Fruit fly (Drosophila melanogaster): Measurements from ENCODE around the gene CG6974.

CG6974 gene

DNA sequence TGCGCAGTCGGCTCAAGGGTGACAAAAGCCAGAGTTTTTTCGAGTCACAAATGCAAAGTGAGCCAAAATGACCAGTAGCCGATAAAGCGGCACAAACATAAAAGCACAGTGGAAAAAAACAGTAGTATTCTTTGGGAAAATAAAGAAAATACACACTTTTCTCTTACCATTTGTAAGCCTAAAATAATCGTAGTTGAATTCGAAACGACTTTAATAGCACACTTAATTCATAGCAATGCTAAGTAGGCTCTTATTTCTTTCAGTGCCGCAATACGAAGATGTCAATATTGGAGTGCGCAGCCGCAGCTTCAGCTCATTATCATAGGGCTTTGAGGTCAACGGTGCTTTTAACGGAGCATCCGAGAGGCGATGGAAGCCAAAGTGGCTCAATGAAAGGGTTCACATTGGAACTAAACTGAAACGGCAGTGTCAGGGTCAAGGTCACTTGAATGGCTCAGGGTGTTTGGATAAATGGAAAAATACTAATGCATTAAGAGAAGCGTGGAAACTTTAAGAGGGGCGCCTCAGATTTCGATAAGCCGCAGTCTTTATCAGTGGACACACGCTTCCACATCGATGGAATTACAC lies 8.6 kb upstream of the CG6974 start (continued):
- TF ChIP-seq CG12236 (GFP tag; optimal IDR thresholded peaks at IDR 0.05) (peak; percentile 50), CG1529 (GFP tag; optimal IDR thresholded peaks at IDR 0.05) (peak; percentile 57), disco-r (GFP tag; optimal IDR thresholded peaks at IDR 0.05) (peak; percentile 69), HLH4C (GFP tag; IDR thresholded peaks at IDR 0.05; ENCODE audit: partially characterized antibody) (no peak), da (GFP tag; optimal IDR thresholded peaks at IDR 0.05) (no peak), H15 (GFP tag; IDR thresholded peaks at IDR 0.05) (peak; percentile 91), phol (tag; optimal IDR thresholded peaks at IDR 0.05) (peak; percentile 85), gfzf (GFP tag; optimal IDR thresholded peaks at IDR 0.05) (no peak), Doc3 (GFP tag; IDR thresholded peaks at IDR 0.05; ENCODE audit: partially characterized antibody) (no peak), oc (tag; optimal IDR thresholded peaks at IDR 0.05) (peak; percentile 73), ranshi (GFP tag; IDR thresholded peaks at IDR 0.05) (peak; percentile 91), CG7786 (GFP tag; optimal IDR thresholded peaks at IDR 0.05) (peak; percentile 71), CG9817 (tag; optimal IDR thresholded peaks at IDR 0.05) (peak; percentile 80), Ssrp (tag; optimal IDR thresholded peaks at IDR 0.05) (peak; percentile 75), CG14965 (GFP tag; optimal IDR thresholded peaks at IDR 0.05; ENCODE audit: borderline replicate concordance) (peak; percentile 29), CG2678 (tag; optimal IDR thresholded peaks at IDR 0.05) (peak; percentile 86), CG3281 (GFP tag; optimal IDR thresholded peaks at IDR 0.05) (peak; percentile 76), gt (GFP tag; IDR thresholded peaks at IDR 0.05) (peak; percentile 64)

DNA sequence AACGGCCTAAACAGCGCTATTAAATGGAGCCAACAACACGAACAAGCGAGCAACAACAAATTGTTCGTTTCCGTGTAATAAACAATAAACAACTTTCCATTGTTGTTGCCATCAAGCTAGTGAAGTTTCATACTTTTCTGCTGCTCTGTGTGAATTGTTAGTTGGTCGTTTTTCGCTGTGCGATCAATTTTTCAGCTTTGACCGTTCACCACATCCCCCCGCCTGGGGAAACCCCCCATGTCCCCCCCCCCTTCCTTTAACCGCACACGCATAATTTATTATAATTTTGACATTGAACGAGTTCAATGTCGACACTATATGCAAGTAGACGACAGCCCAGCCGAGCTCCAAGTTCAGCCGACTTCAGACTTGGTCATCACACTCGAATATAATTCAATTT lies 8.0 kb upstream of the CG6974 start:
- TF ChIP-seq btn (GFP tag; optimal IDR thresholded peaks at IDR 0.05) (no peak), chinmo (GFP tag; IDR thresholded peaks at IDR 0.05; ENCODE audit: partially characterized antibody) (peak; percentile 85; the same call in 3 of the 4 replicates), vvl (GFP tag; IDR thresholded peaks at IDR 0.05) (peak; percentile 53), Eip74EF (GFP tag; optimal IDR thresholded peaks at IDR 0.05) (peak in 1 of 2 experiments; percentile 37), HHEX (GFP tag; optimal IDR thresholded peaks at IDR 0.05) (no peak), crol (GFP tag; IDR thresholded peaks at IDR 0.05) (peak; percentile 78)

DNA sequence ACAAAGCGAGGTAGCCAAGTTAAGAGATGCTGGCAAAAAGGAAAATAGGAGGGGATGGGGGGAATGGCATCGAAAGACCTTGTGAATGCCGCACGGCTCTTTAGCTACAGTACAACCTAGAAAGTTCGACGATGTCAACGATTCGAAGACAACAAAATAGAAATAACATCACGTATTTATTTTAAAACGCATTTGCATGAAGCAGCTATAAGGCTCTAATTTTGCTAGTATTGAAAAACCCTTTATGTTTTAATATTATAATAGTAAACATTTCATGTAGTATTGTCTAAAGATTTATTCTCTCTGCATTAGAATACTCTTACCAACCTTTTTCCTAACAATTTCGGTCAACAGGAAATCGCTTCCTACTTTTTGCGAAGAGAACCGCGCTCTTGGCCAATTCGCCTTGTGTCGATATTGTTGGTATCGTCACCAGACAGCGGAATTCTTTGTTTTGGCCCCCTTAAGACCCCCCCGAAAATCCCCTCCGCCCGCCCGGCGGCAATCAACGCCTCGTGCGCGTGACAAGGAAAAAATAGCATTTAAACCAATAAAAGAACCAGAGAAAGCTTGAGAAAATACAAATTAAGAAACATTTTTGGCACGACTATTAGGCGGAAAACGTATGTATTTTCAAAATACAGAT lies 5.5 kb upstream of the CG6974 start:
- TF ChIP-seq gem (tag; optimal IDR thresholded peaks at IDR 0.05) (peak; percentile 5), Aef1 (GFP tag; IDR thresholded peaks at IDR 0.05) (0 out of 3 replicates have a peak, but pooled peaks have one; percentile 17), CG8281 (tag; optimal IDR thresholded peaks at IDR 0.05) (no peak), Fer3 (tag; optimal IDR thresholded peaks at IDR 0.05) (peak; percentile 18), run (tag; optimal IDR thresholded peaks at IDR 0.05) (no peak), cwo (GFP tag; optimal IDR thresholded peaks at IDR 0.05) (peak; percentile 21), CG12769 (tag; optimal IDR thresholded peaks at IDR 0.05) (peak; percentile 3), NFAT (GFP tag; IDR thresholded peaks at IDR 0.05) (0 out of 2 replicates have a peak, but pooled peaks have one; percentile 29), az2 (GFP tag; optimal IDR thresholded peaks at IDR 0.05) (no peak), slou (GFP tag; optimal IDR thresholded peaks at IDR 0.05) (no peak), Meics (GFP tag; optimal IDR thresholded peaks at IDR 0.05) (peak; percentile 25), sens (GFP tag) (peak; percentile 16), slbo (GFP tag; IDR thresholded peaks at IDR 0.05) (peak; percentile 24; the same call in 1 of the 2 replicates), CG7839 (tag; optimal IDR thresholded peaks at IDR 0.05) (peak; percentile 15), crol (GFP tag; IDR thresholded peaks at IDR 0.05) (peak; percentile 62), lmd (GFP tag; IDR thresholded peaks at IDR 0.05) (peak; percentile 38; the same call in 1 of the 2 replicates), Ada2b (GFP tag; IDR thresholded peaks at IDR 0.05) (0 out of 2 replicates have a peak, but pooled peaks have one; percentile 18), CG9932 (GFP tag; IDR thresholded peaks at IDR 0.05) (peak; percentile 58), CG11504 (tag; optimal IDR thresholded peaks at IDR 0.05) (no peak), row (GFP tag; IDR thresholded peaks at IDR 0.05) (peak; percentile 26; the same call in 1 of the 3 replicates), Chrac-16 (GFP tag; optimal IDR thresholded peaks at IDR 0.05) (no peak), toy (GFP tag; IDR thresholded peaks at IDR 0.05) (peak; percentile 48; the same call in 1 of the 2 replicates), al (GFP tag; IDR thresholded peaks at IDR 0.05) (peak; percentile 54)

All from whole organism, embryonic.